Worm (Caenorhabditis elegans) whole organism, L4/young adult: ENCODE data around the gene K02F6.7.

Source experiments
- W03F9.2 ChIP-seq: fragments of 150-350 bp; optimal IDR thresholded peaks from 2 replicates; lab custom pipeline; 2014; ENCODE audit warnings: missing biosample characterization, missing genetic modification characterization
- dao-5 ChIP-seq: sonication (generic microtip); optimal IDR thresholded peaks from 2 replicates; lab custom pipeline; 2016; ENCODE audit warnings: missing genotype, missing genetic modification characterization, moderate library complexity, missing compliant biosample characterization
- him-1 ChIP-seq: sonication (generic microtip); optimal IDR thresholded peaks from 2 replicates; lab custom pipeline; 2016; ENCODE audit warnings: missing genotype, missing genetic modification reagents, missing genetic modification characterization, missing compliant biosample characterization

Gene K02F6.7

DNA sequence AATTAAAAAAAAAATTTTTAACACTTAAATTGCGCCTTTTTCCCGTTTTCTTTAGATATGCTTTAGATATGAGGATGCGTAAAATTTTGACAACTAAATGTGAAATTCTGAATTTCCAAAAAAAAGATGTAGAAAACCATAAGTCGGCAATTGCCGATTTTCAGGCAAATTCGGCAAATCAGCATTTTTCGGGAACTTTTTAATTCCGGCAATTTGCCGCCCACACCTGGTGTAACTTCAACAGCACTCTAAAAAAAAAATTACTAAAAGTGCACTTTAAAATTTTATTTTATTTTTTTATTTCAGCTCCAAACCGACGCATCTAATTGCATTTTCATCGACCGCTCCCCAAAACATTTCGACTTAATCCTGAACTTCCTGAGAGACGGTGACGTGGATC is 7.2 kb downstream of the K02F6.7 start, which contains the start of gene K02F6.6:
Gene K02F6.6 (plus strand): TSS at position 301 of the 400 bp plus-strand sequence.
- TF ChIP-seq W03F9.2 (no peak), dao-5 (tag; lab: Kevin White, UChicago) (no peak), him-1 (no peak)

DNA sequence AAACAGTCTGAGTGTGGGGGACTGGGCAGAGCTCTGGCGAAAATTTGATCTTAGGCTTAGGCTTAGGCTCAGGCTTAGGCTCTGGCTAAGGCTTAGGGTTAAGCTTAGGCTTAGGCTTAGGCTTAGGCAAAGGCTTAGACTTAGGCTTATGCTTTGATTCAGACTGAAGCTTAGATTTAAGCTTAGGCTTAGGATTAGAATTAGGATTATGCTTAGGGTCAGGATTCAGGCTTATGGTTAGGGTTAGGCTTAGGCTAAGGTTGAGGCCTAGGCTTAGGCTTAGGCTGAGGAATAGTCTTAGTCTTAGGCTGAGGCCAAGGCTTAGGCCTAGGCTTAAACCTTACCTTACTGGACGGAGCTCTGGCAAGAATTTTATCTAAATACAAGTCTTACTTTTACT is 10.8 kb downstream of the K02F6.7 start:
- TF ChIP-seq dao-5 (tag; lab: Kevin White, UChicago) (no peak), him-1 (no peak), W03F9.2 (no peak)

ce11 chrII:2525652-2526051 is 12.0 kb downstream of the K02F6.7 start:
- TF ChIP-seq dao-5 (tag; lab: Kevin White, UChicago), result no peak
- TF ChIP-seq him-1, result no peak
- no peak for TF ChIP-seq W03F9.2

DNA sequence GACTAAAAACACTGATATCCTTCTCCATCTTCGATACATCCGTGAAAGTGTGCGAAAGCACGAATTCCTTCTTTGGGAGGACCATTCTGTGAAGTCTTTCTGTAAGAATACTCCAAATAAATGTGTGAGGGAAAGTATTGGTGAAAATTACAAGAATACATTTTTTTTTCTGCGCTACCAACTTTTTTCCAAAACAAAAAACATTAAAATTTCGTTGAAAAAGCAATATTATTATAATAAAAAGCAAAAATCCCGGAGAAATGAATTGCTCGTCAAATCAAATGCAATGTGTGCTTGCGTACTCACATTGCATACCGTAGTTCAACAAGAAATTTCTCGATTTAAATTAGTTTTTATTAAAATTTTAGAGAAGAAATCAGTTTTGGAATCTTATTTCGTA is 15.7 kb downstream of the K02F6.7 start, which contains the start of gene bath-13:
Gene bath-13 (minus strand): TSS at position 101 of the 400 bp plus-strand sequence.
- no peak for TF ChIP-seq him-1
- no peak for TF ChIP-seq W03F9.2
- no peak for TF ChIP-seq dao-5 (tag; lab: Kevin White, UChicago)

- no peak for TF ChIP-seq W03F9.2
- no peak for TF ChIP-seq him-1
- no peak for TF ChIP-seq dao-5 (tag; lab: Kevin White, UChicago)
These were observed 19.2 kb downstream of the K02F6.7 start for ce11 chrII:2518487-2518886.

DNA sequence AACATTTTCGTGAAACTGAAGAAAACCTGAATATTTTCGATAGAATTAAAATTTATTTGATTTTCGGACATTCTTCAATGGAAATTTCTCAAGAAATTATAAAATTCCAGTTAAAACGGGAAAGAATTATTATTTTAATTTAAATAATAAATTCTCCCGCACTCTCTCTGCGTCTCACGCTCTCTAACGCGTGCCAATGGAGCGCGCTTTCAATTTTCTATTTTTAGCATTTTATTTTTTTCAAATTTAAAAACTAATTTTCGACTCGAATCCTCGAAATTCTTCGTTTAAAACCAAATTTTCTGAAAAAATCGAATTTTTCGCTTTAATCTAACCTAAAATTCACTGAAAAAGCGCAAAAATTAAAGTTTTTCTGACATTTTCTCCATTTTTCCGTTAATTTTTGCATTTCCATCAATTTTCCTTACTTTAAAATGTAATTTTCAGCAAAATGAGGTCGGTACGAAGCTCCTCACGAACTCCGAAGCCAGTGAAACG is 33.2 kb downstream of the K02F6.7 start, which contains the start of gene gbas-1:
Gene gbas-1 (plus strand): TSS at position 448 of the 498 bp plus-strand sequence.
- TF ChIP-seq dao-5 (tag; lab: Kevin White, UChicago) (no peak), W03F9.2 (no peak), him-1 (no peak)

DNA sequence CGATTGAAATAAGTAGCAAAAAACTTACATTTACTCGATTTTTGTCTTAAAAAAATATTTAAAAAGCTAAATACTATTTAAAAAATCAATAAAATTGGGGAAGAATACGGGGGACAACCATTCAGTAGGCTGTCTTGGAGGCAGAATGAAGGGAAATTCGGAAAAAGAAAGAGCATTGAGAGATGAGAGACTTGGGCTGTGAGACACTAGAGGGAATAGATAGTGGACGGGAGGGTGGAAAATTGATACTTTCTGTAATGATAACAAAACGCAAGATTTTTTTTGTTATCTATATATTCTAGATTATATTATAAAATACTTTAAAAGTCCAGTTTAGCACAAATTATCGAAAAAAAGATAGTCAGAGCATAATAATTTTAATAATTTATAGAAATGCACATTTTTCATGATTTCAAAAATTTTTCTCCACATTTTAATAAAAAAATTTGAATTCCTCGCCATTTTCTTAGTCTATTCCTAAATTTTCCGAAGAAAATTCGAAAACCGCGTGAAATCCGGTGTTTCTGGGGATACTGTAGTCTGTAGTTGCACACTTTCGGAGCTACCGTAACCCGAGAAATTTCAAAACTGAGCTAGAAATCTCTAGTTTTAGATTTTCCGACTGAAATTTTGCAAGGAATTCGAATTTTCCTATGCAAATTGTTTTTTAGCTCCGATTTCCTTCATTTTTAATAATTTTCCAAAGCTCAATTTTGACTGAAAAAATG is 33.8 kb downstream of the K02F6.7 start:
- TF ChIP-seq dao-5 (tag; lab: Kevin White, UChicago), result no peak
- TF ChIP-seq W03F9.2, result no peak
- TF ChIP-seq him-1, result no peak

DNA sequence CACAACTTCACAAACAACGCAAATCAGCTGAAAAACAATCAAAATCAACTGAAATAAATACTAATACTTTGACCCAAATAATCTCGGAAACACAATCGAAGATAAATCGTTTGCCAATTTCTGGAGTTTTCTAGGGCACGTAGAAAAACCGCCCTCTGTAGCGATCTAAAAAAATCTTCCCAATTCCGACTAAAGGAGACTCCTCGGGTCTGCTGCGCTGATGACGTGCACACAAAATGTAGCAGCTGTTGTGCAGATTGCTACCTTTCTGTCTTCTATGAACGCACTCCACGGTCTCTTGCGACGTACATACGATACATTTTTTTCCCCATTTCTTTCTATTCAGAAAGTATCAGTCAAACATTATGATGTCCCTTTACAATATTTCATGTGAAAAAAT is 49.3 kb downstream of the K02F6.7 start, which contains the start of gene F53G2.1:
Gene F53G2.1 (plus strand): TSS at position 301 of the 400 bp plus-strand sequence.
- TF ChIP-seq W03F9.2 (no peak), him-1 (no peak), dao-5 (tag; lab: Kevin White, UChicago) (no peak)

DNA sequence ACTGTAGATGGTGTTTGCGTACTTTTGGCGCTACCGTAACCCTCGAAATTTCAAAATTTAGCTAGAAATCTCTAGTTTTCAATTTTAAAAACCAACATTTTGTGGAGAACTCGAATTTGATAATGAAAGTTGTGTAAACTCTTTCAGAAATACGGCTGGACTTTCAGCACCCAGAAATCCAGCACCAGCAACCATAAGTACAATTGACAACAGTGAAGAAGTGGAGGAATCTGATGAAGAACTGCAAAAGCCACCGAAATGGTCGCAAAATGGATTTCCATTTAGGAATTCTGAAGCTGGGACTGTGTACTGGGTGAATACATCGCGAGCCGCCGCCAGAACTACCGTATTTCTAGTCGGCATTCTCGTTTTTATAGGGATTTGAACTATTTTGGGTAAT is 54.1 kb downstream of the K02F6.7 start, which contains the start of gene F53G2.13:
Gene F53G2.13 (plus strand): TSS at position 301 of the 400 bp plus-strand sequence.
- TF ChIP-seq W03F9.2, result no peak
- TF ChIP-seq dao-5 (tag; lab: Kevin White, UChicago), result no peak
- no peak for TF ChIP-seq him-1

DNA sequence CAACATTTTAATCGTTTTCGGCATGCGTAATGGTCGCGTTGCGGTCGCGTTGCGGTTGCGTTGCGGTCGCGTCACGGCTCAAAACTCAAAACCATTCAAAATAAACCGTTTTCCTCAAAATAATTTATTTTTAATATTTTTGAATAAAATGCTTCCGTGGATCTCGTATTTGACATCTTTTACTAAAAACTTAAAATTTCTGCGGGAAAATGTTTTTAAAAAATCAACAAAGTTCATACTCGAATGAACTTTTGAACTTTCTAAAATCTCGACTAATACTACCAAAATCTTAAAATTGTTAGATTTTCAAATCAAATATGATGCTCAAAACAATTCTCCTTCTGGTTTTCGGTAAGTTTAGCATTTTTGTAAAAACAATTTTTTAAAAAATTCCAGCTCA is 56.0 kb downstream of the K02F6.7 start, which contains the start of gene F53G2.2:
Gene F53G2.2 (plus strand): TSS at position 301 of the 400 bp plus-strand sequence.
- TF ChIP-seq W03F9.2, result no peak
- TF ChIP-seq him-1, result no peak
- TF ChIP-seq dao-5 (tag; lab: Kevin White, UChicago), result no peak

DNA sequence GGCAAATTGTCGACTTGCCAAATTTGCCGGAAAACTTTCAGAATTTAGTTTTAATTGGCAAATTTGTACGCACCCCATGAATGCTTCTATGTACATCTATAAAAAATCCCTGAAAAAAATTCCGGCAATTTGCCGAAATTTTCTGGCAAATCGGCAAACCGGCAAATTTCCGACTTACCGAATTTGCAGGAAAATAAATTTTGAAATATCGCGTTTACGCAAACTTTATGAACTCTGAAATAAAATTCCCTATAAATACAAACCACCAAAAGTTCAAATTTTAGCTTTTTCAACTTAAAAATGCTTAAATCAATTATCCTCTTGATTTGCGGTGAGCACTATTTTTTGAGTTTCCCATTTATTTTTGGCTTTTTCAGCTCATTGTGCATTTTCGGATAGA is 57.6 kb downstream of the K02F6.7 start, which contains the start of gene F53G2.3:
Gene F53G2.3 (plus strand): TSS at position 301 of the 400 bp plus-strand sequence.
- no peak for TF ChIP-seq him-1
- no peak for TF ChIP-seq dao-5 (tag; lab: Kevin White, UChicago)
- TF ChIP-seq W03F9.2, result no peak

- no peak for TF ChIP-seq W03F9.2
- TF ChIP-seq him-1, result no peak
- TF ChIP-seq dao-5 (tag; lab: Kevin White, UChicago), result no peak
These were observed 58.6 kb downstream of the K02F6.7 start, which contains the start of gene F53G2.12 for ce11 chrII:2479047-2479446. Gene F53G2.12, minus strand, starts transcription at chrII:2479090.

- no peak for TF ChIP-seq W03F9.2
- TF ChIP-seq dao-5 (tag; lab: Kevin White, UChicago), result no peak
- TF ChIP-seq him-1, result no peak
These were observed 59.1 kb downstream of the K02F6.7 start, which contains the start of gene mnat-1 for ce11 chrII:2478543-2478942. Gene mnat-1, minus strand, starts transcription at chrII:2478643.
